Worm (Caenorhabditis elegans) whole organism, midembryonic: ENCODE results near the gene ggtb-1.

Source experiments
- T22C8.4 ChIP-seq: fragments of 200-800 bp; sonication (Bioruptor generic); IDR thresholded peaks from 2 replicates; pipeline ENCODE4 v1.3.6; 2022; ENCODE audit warnings: missing genetic modification characterization, missing compliant biosample characterization
- cog-1 ChIP-seq: sonication (generic microtip); optimal IDR thresholded peaks from 2 replicates; lab custom pipeline; 2016; ENCODE audit warnings: missing genetic modification characterization, missing compliant biosample characterization
- flt-1 ChIP-seq: fragments of 200-800 bp; sonication (Bioruptor generic); IDR thresholded peaks from 2 replicates; pipeline ENCODE4 v1.3.6; 2022; ENCODE audit warnings: missing genetic modification characterization, missing compliant biosample characterization
- klf-2 ChIP-seq: fragments of 200-800 bp; sonication (Bioruptor generic); conservative IDR thresholded peaks from 2 replicates; pipeline ENCODE4 v1.3.6; 2022; ENCODE audit warnings: missing genetic modification reagents, missing genetic modification characterization, missing compliant biosample characterization
- med-1 ChIP-seq: sonication (generic microtip); optimal IDR thresholded peaks from 2 replicates; lab custom pipeline; 2017; ENCODE audit warnings: missing genetic modification characterization, mild to moderate bottlenecking, missing compliant biosample characterization, antibody characterized with exemption, missing genetic modification reagents; ENCODE audit not compliant: insufficient read depth
- tab-1 ChIP-seq: fragments of 200-800 bp; sonication (Bioruptor generic); IDR thresholded peaks from 2 replicates; pipeline ENCODE4 v1.3.6; 2022; ENCODE audit warnings: missing genetic modification characterization, missing compliant biosample characterization
- ztf-23 ChIP-seq: fragments of 200-800 bp; sonication (Bioruptor generic); IDR thresholded peaks from 2 replicates; pipeline ENCODE4 v1.3.6; 2022; ENCODE audit warnings: missing genetic modification reagents, missing genetic modification characterization, missing compliant biosample characterization

ce11 chrIII:7150162-7150561 is 16.6 kb downstream of the ggtb-1 start:
- TF ChIP-seq tab-1 (GFP tag; lab: Robert Waterston, UW) (no peak), klf-2 (GFP tag; lab: Robert Waterston, UW) (no peak), med-1 (GFP tag; lab: Kevin White, UChicago) (no peak), T22C8.4 (GFP tag; lab: Robert Waterston, UW) (no peak), cog-1 (tag; lab: Kevin White, UChicago) (no peak), ztf-23 (GFP tag; lab: Robert Waterston, UW) (no peak), flt-1 (GFP tag; lab: Robert Waterston, UW) (no peak)
